Worm (Caenorhabditis elegans) whole organism, early embryonic: ENCODE results near the gene his-37.

Source experiments
- B0310.2 ChIP-seq: sonication (generic microtip); optimal IDR thresholded peaks from 2 replicates; lab custom pipeline; 2016; ENCODE audit warnings: mild to moderate bottlenecking, missing genetic modification characterization, missing compliant biosample characterization
- scrt-1 ChIP-seq: fragments of 200-800 bp; sonication (Bioruptor generic); IDR thresholded peaks from 2 replicates; pipeline ENCODE4 v1.3.6; 2022; ENCODE audit warnings: missing genetic modification characterization, missing compliant biosample characterization

- no peak for TF ChIP-seq B0310.2 (tag; lab: Kevin White, UChicago)
- TF ChIP-seq scrt-1 (GFP tag; lab: Robert Waterston, UW), result no peak
Measured at ce11 chrV:9509597-9509996, 37.3 kb upstream of the his-37 start.
